Worm (Caenorhabditis elegans) whole organism, L1 larva: Measurements from ENCODE around the gene EGAP1.5.

Experiments used
- C16A3.4 ChIP-seq: fragments of 150-350 bp; optimal IDR thresholded peaks from 2 replicates; lab custom pipeline; 2014; ENCODE audit warnings: missing biosample characterization, missing genetic modification characterization
- aha-1 ChIP-seq: fragments of 150-350 bp; optimal IDR thresholded peaks from 2 replicates; lab custom pipeline; 2014; ENCODE audit warnings: missing biosample characterization, missing genetic modification characterization
- ama-1 ChIP-seq: fragments of 150-350 bp; optimal IDR thresholded peaks from 2 replicates; lab custom pipeline; 2014
- ceh-8 ChIP-seq: fragments of 200-800 bp; sonication (Bioruptor generic); optimal IDR thresholded peaks from 2 replicates; lab custom pipeline; 2018; ENCODE audit warnings: mild to moderate bottlenecking, missing genetic modification characterization, moderate library complexity, missing compliant biosample characterization
- ceh-82 ChIP-seq, 3 experiments: fragments of 150-350 bp in 1 of 3; sonication (generic microtip) in 2 of 3; optimal IDR thresholded peaks; 2 replicates each; lab custom pipeline; 2014 to 2017; ENCODE audit warnings: missing biosample characterization in 3 of 3, missing genetic modification characterization in 3 of 3
- ceh-90 ChIP-seq: sonication (generic microtip); optimal IDR thresholded peaks from 2 replicates; lab custom pipeline; 2016; ENCODE audit warnings: missing genetic modification characterization, missing compliant biosample characterization
- dsc-1 ChIP-seq: sonication (generic microtip); optimal IDR thresholded peaks from 2 replicates; lab custom pipeline; 2016; ENCODE audit warnings: mild to moderate bottlenecking, missing genetic modification characterization, missing compliant biosample characterization
- efl-1 ChIP-seq, 4 experiments: fragments of 150-350 bp; optimal IDR thresholded peaks in 3 of 4; peaks in 1 of 4; 1 replicate in 1 of 4; 2 replicates in 3 of 4; lab custom pipeline; 2014; ENCODE audit warnings: missing biosample characterization in 2 of 4, missing genetic modification characterization in 2 of 4, missing genetic modification reagents in 2 of 4
- egl-27 ChIP-seq, 2 experiments: fragments of 150-350 bp in 1 of 2; sonication (generic microtip); optimal IDR thresholded peaks; 3 replicates each; lab custom pipeline; 2017 to 2018; ENCODE audit warnings: missing biosample characterization in 2 of 2, missing genetic modification characterization in 2 of 2, missing genetic modification reagents in 2 of 2
- elt-2 ChIP-seq: sonication (generic microtip); optimal IDR thresholded peaks from 2 replicates; lab custom pipeline; 2016; ENCODE audit warnings: missing genetic modification characterization, mild to moderate bottlenecking, inconsistent platforms, missing compliant biosample characterization, missing genetic modification reagents
- elt-3 ChIP-seq, 6 experiments: fragments of 150-350 bp in 1 of 6; sonication (generic microtip); optimal IDR thresholded peaks; 2 replicates each; lab custom pipeline; 2017 to 2018; ENCODE audit warnings: missing biosample characterization in 6 of 6, missing genetic modification characterization in 6 of 6, inconsistent platforms in 1 of 6
- ets-5 ChIP-seq: fragments of 200-800 bp; sonication (Bioruptor generic); IDR thresholded peaks from 2 replicates; pipeline ENCODE4 v1.3.6; 2022; ENCODE audit warnings: missing genetic modification characterization, missing compliant biosample characterization
- fkh-8 ChIP-seq: sonication (generic microtip); optimal IDR thresholded peaks from 2 replicates; lab custom pipeline; 2016; ENCODE audit warnings: mild to moderate bottlenecking, missing genetic modification characterization, missing compliant biosample characterization
- fos-1 ChIP-seq: fragments of 150-350 bp; optimal IDR thresholded peaks from 2 replicates; lab custom pipeline; 2014; ENCODE audit warnings: missing biosample characterization, missing genetic modification characterization
- hlh-17 ChIP-seq: fragments of 200-800 bp; sonication (Bioruptor generic); optimal IDR thresholded peaks from 2 replicates; lab custom pipeline; 2018; ENCODE audit warnings: missing genetic modification characterization, mild to moderate bottlenecking, missing compliant biosample characterization, moderate library complexity, borderline replicate concordance
- hlh-4 ChIP-seq: sonication (generic microtip); optimal IDR thresholded peaks from 2 replicates; lab custom pipeline; 2016; ENCODE audit warnings: mild to moderate bottlenecking, missing genetic modification characterization, missing compliant biosample characterization
- hpl-2 ChIP-seq: fragments of 150-350 bp; optimal IDR thresholded peaks from 2 replicates; lab custom pipeline; 2014; ENCODE audit warnings: missing biosample characterization, missing genetic modification reagents, missing genetic modification characterization
- jun-1 ChIP-seq: fragments of 150-350 bp; optimal IDR thresholded peaks from 2 replicates; lab custom pipeline; 2014; ENCODE audit warnings: missing biosample characterization, missing genetic modification reagents, missing genetic modification characterization
- lin-14 ChIP-seq: fragments of 200-800 bp; sonication (Bioruptor generic); optimal IDR thresholded peaks from 2 replicates; lab custom pipeline; 2018; ENCODE audit warnings: mild to moderate bottlenecking, missing genetic modification characterization, moderate library complexity, missing compliant biosample characterization
- lin-35 ChIP-seq, 2 experiments: fragments of 150-350 bp; optimal IDR thresholded peaks; 2 replicates each; lab custom pipeline; 2014; ENCODE audit warnings: missing biosample characterization in 2 of 2, missing genetic modification characterization in 2 of 2, missing genetic modification reagents in 2 of 2
- lin-39 ChIP-seq: fragments of 150-350 bp; optimal IDR thresholded peaks from 2 replicates; lab custom pipeline; 2014; ENCODE audit warnings: missing biosample characterization, missing genetic modification reagents, missing genetic modification characterization
- lir-3 ChIP-seq: sonication (generic microtip); optimal IDR thresholded peaks from 2 replicates; lab custom pipeline; 2016; ENCODE audit warnings: mild to moderate bottlenecking, missing genetic modification characterization, moderate library complexity, missing compliant biosample characterization; ENCODE audit not compliant: poor library complexity
- lsy-2 ChIP-seq, 2 experiments: fragments of 150-350 bp; optimal IDR thresholded peaks; 2 replicates each; lab custom pipeline; 2014; ENCODE audit warnings: missing biosample characterization in 2 of 2, missing genetic modification characterization in 2 of 2
- mef-2 ChIP-seq: fragments of 150-350 bp; optimal IDR thresholded peaks from 2 replicates; lab custom pipeline; 2014; ENCODE audit warnings: missing biosample characterization, missing genetic modification characterization
- mep-1 ChIP-seq: fragments of 150-350 bp; optimal IDR thresholded peaks from 2 replicates; lab custom pipeline; 2014; ENCODE audit warnings: missing biosample characterization, missing genetic modification characterization
- nhr-20 ChIP-seq: sonication (generic microtip); optimal IDR thresholded peaks from 2 replicates; lab custom pipeline; 2016; ENCODE audit warnings: mild to moderate bottlenecking, missing genetic modification characterization, missing compliant biosample characterization
- nhr-47 ChIP-seq: sonication (generic microtip); optimal IDR thresholded peaks from 2 replicates; lab custom pipeline; 2016; ENCODE audit warnings: mild to moderate bottlenecking, missing genetic modification characterization, moderate library complexity, missing compliant biosample characterization
- nhr-71 ChIP-seq: sonication (generic microtip); optimal IDR thresholded peaks from 2 replicates; lab custom pipeline; 2016; ENCODE audit warnings: mild to moderate bottlenecking, missing genetic modification characterization, moderate library complexity, missing compliant biosample characterization
- nhr-77 ChIP-seq: fragments of 150-350 bp; optimal IDR thresholded peaks from 2 replicates; lab custom pipeline; 2014; ENCODE audit warnings: missing biosample characterization, missing genetic modification characterization
- nhr-84 ChIP-seq: sonication (generic microtip); optimal IDR thresholded peaks from 2 replicates; lab custom pipeline; 2017; ENCODE audit warnings: missing biosample characterization, missing genetic modification characterization
- nhr-85 ChIP-seq: sonication (generic microtip); peaks from one replicate; lab custom pipeline; 2016; ENCODE audit warnings: missing genetic modification characterization, inconsistent platforms, missing compliant biosample characterization
- nhr-90 ChIP-seq: sonication (generic microtip); optimal IDR thresholded peaks from 2 replicates; lab custom pipeline; 2016; ENCODE audit warnings: mild to moderate bottlenecking, missing genetic modification characterization, missing compliant biosample characterization; ENCODE audit not compliant: poor library complexity
- pag-3 ChIP-seq: sonication (generic microtip); optimal IDR thresholded peaks from 2 replicates; lab custom pipeline; 2017; ENCODE audit warnings: missing genetic modification characterization, mild to moderate bottlenecking, missing compliant biosample characterization, antibody characterized with exemption, borderline replicate concordance; ENCODE audit not compliant: insufficient read depth
- pax-3 ChIP-seq: fragments of 200-800 bp; sonication (Bioruptor generic); optimal IDR thresholded peaks from 2 replicates; lab custom pipeline; 2018; ENCODE audit warnings: mild to moderate bottlenecking, missing genetic modification characterization, moderate library complexity, missing compliant biosample characterization
- pqm-1 ChIP-seq: sonication (generic microtip); optimal IDR thresholded peaks from 3 replicates; lab custom pipeline; 2017; ENCODE audit warnings: missing biosample characterization, missing genetic modification characterization
- rnt-1 ChIP-seq: sonication (generic microtip); optimal IDR thresholded peaks from 2 replicates; lab custom pipeline; 2016; ENCODE audit warnings: mild to moderate bottlenecking, missing genetic modification characterization, moderate library complexity, missing compliant biosample characterization
- skn-1 ChIP-seq: fragments of 150-350 bp; optimal IDR thresholded peaks from 2 replicates; lab custom pipeline; 2014; ENCODE audit warnings: missing biosample characterization, missing genetic modification characterization
- snpc-4 ChIP-seq: fragments of 150-350 bp; optimal IDR thresholded peaks from 2 replicates; lab custom pipeline; 2014; ENCODE audit warnings: missing biosample characterization, missing genetic modification characterization
- snu-23 ChIP-seq: sonication (generic microtip); optimal IDR thresholded peaks from 2 replicates; lab custom pipeline; 2016; ENCODE audit warnings: missing genetic modification characterization, missing compliant biosample characterization
- swsn-7 ChIP-seq: sonication (generic microtip); optimal IDR thresholded peaks from 2 replicates; lab custom pipeline; 2016; ENCODE audit warnings: missing genetic modification characterization, missing compliant biosample characterization
- unc-130 ChIP-seq: fragments of 150-350 bp; optimal IDR thresholded peaks from 2 replicates; lab custom pipeline; 2017; ENCODE audit warnings: missing biosample characterization, missing genetic modification characterization, inconsistent platforms
- unc-30 ChIP-seq: sonication (generic microtip); optimal IDR thresholded peaks from 2 replicates; lab custom pipeline; 2017; ENCODE audit warnings: missing biosample characterization, missing genetic modification characterization
- unc-62 ChIP-seq: fragments of 150-350 bp; optimal IDR thresholded peaks from 2 replicates; lab custom pipeline; 2014; ENCODE audit warnings: missing biosample characterization, missing genetic modification reagents, missing genetic modification characterization
- xbp-1 ChIP-seq: sonication (generic microtip); optimal IDR thresholded peaks from 2 replicates; lab custom pipeline; 2016; ENCODE audit warnings: missing genetic modification characterization, missing compliant biosample characterization
- zip-4 ChIP-seq: fragments of 200-800 bp; sonication (Bioruptor generic); optimal IDR thresholded peaks from 2 replicates; lab custom pipeline; 2018; ENCODE audit warnings: mild to moderate bottlenecking, missing genetic modification characterization, moderate library complexity, missing compliant biosample characterization
- ztf-11 ChIP-seq, 2 experiments: sonication (generic microtip); optimal IDR thresholded peaks; 2 replicates each; lab custom pipeline; 2016 to 2017; ENCODE audit warnings: missing genetic modification characterization in 2 of 2, missing biosample characterization in 1 of 2, missing compliant biosample characterization in 1 of 2
- ztf-4 ChIP-seq: fragments of 150-350 bp; optimal IDR thresholded peaks from 2 replicates; lab custom pipeline; 2014; ENCODE audit warnings: missing biosample characterization, missing genetic modification characterization

Gene EGAP1.5

DNA sequence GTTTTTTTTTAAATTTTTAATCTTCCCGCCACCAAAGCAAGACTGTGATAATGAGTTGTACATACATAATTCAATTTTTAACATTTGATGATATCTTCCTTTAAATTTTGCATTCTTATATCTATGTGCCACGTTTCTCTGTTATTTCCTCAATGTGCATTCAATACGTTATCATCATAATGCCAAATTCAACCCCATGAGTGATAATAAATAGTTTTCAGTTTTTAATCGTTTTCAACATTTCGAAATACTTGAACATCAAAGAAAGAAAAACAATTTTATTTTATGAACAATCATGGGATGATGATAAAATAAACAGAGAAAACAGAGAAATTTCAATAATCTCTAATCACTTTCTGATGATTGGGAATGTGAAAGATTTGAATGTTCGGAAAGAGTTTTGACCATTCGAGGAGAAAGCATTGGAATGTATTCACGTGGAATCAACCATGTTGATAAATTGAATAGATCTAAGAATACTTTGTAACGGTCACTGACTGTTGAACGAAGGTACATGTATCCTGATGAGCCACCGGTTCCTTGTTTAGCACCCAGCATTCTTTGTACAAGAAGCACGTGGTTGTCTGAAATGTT lies 14.1 kb upstream of the EGAP1.5 start:
- TF ChIP-seq zip-4 (GFP tag; lab: Kevin White, UChicago) (no peak), pax-3 (tag; lab: Kevin White, UChicago) (peak; percentile 9), dsc-1 (tag; lab: Kevin White, UChicago) (no peak), hlh-17 (GFP tag; lab: Kevin White, UChicago) (no peak), elt-2 (tag; lab: Kevin White, UChicago) (peak; percentile 67), lin-14 (GFP tag; lab: Kevin White, UChicago) (peak; percentile 16), nhr-20 (tag; lab: Kevin White, UChicago) (peak; percentile 27), snu-23 (peak; percentile 21), nhr-90 (tag; lab: Kevin White, UChicago) (peak; percentile 75), pqm-1 (tag; lab: Kevin White, UChicago) (peak; percentile 34), ztf-4 (tag; lab: Kevin White, UChicago) (peak; percentile 11), C16A3.4 (peak; percentile 22), lsy-2 (tag; optimal IDR thresholded peaks at IDR 0.05; lab: Kevin White, UChicago) (peak in 1 of 2 experiments; percentile 34), lin-35 (GFP tag; optimal IDR thresholded peaks at IDR 0.05; lab: Kevin White, UChicago) (peak in 1 of 2 experiments; percentile 57), ama-1 (peak; percentile 43), ceh-82 (tag; optimal IDR thresholded peaks at IDR 0.05; lab: Kevin White, UChicago) (no peak), nhr-71 (tag; lab: Kevin White, UChicago) (peak; percentile 59), aha-1 (tag; lab: Kevin White, UChicago) (no peak), efl-1 (optimal IDR thresholded peaks at IDR 0.05; lab: Kevin White, UChicago) (peak in 1 of 2 experiments; percentile 21), efl-1 (GFP tag; optimal IDR thresholded peaks at IDR 0.05 in 1 of 2; lab: Kevin White, UChicago) (peak in 1 of 2 experiments; percentile 70), ceh-8 (GFP tag; lab: Kevin White, UChicago) (no peak), nhr-77 (tag; lab: Kevin White, UChicago) (no peak), lin-39 (tag; lab: Kevin White, UChicago) (no peak), nhr-47 (peak; percentile 12), nhr-85 (tag; lab: Kevin White, UChicago) (peak; percentile 40)

DNA sequence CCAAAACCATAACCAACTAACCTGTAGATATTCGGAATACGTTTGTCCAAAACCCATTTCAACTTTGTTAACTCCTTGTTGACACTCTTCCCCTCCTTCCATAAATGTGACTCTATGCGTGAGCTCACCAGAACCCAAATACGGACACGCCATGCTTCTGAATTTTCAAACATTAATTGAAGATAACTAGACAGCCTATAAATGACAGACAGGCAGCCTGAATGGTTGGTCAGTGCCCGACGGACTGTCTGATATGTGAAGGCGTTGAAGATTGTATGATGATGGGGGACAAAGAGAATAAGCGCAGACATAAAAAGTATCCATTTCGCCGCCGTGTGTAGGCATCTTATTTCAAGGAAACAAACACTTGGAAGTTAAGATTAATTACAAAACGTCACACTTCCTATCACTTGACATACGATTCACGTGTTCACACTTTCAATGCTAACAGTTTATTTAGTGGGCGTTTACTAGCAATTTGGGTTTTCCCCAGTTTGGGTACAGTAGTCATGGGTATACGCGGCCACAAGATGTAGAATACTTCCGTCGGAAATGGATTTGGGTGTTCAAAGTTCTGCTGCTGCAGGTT lies 11.6 kb upstream of the EGAP1.5 start, which contains the start of the genes tdo-2 and C28H8.2:
Gene tdo-2, minus strand, starts transcription at position 157 of the 589 bp plus-strand sequence.
Gene C28H8.2, plus strand, starts transcription at position 524 of the 589 bp plus-strand sequence.
- TF ChIP-seq nhr-47 (peak; percentile 54), rnt-1 (tag; lab: Kevin White, UChicago) (no peak), jun-1 (no peak), nhr-84 (tag; lab: Kevin White, UChicago) (no peak), aha-1 (tag; lab: Kevin White, UChicago) (no peak), lir-3 (tag; lab: Kevin White, UChicago) (peak; percentile 22), hpl-2 (GFP tag; lab: Kevin White, UChicago) (no peak), pag-3 (tag; lab: Kevin White, UChicago) (no peak), unc-130 (tag; lab: Kevin White, UChicago) (peak; percentile 67), fkh-8 (tag; lab: Kevin White, UChicago) (no peak), efl-1 (optimal IDR thresholded peaks at IDR 0.05; lab: Kevin White, UChicago) (peak in 1 of 2 experiments; percentile 17), efl-1 (GFP tag; optimal IDR thresholded peaks at IDR 0.05 in 1 of 2; lab: Kevin White, UChicago) (peak in 1 of 2 experiments; percentile 93), unc-62 (GFP tag; lab: Kevin White, UChicago) (no peak), hlh-17 (GFP tag; lab: Kevin White, UChicago) (no peak), xbp-1 (peak; percentile 45), pqm-1 (tag; lab: Kevin White, UChicago) (no peak), fos-1 (tag; lab: Kevin White, UChicago) (no peak), lsy-2 (tag; optimal IDR thresholded peaks at IDR 0.05; lab: Kevin White, UChicago) (peak; percentile 37), ceh-90 (no peak), unc-30 (no peak), skn-1 (tag; lab: Kevin White, UChicago) (peak; percentile 4), swsn-7 (tag; lab: Kevin White, UChicago) (peak; percentile 17), ets-5 (no peak), egl-27 (tag; optimal IDR thresholded peaks at IDR 0.05; lab: Kevin White, UChicago) (no peak), hlh-4 (tag; lab: Kevin White, UChicago) (no peak), mep-1 (tag; lab: Kevin White, UChicago) (peak; percentile 48), nhr-90 (tag; lab: Kevin White, UChicago) (peak; percentile 77), mef-2 (no peak), snpc-4 (tag; lab: Kevin White, UChicago) (no peak), lin-39 (tag; lab: Kevin White, UChicago) (no peak), ztf-11 (tag; optimal IDR thresholded peaks at IDR 0.05; lab: Kevin White, UChicago) (no peak), elt-3 (tag; optimal IDR thresholded peaks at IDR 0.05; lab: Kevin White, UChicago) (peak in 5 of 6 experiments; percentile 83 to 96 (median 93)), snu-23 (peak; percentile 75)
